Fruit fly (Drosophila melanogaster) whole organism, adult: ENCODE data around the gene CG1582.

Source experiments
- CG11617 ChIP-seq: fragments of 200-800 bp; sonication (Bioruptor generic); optimal IDR thresholded peaks from 2 replicates; lab custom pipeline; 2017; ENCODE audit warnings: mild to moderate bottlenecking, missing biosample characterization, missing genetic modification reagents, missing genetic modification characterization
- CG14711 ChIP-seq: fragments of 200-800 bp; sonication (Bioruptor generic); optimal IDR thresholded peaks from 2 replicates; lab custom pipeline; 2018; ENCODE audit warnings: missing biosample characterization, mild to moderate bottlenecking, missing genetic modification characterization, moderate library complexity
- CG1620 ChIP-seq: fragments of 200-800 bp; sonication (Bioruptor generic); optimal IDR thresholded peaks from 2 replicates; lab custom pipeline; 2016; ENCODE audit warnings: missing biosample characterization, missing genetic modification characterization
- CG33017 ChIP-seq: fragments of 200-800 bp; sonication (Bioruptor generic); optimal IDR thresholded peaks from 2 replicates; lab custom pipeline; 2018; ENCODE audit warnings: missing biosample characterization, mild to moderate bottlenecking, missing genetic modification characterization, moderate library complexity
- CG5204 ChIP-seq: fragments of 200-800 bp; sonication (Bioruptor generic); optimal IDR thresholded peaks from 2 replicates; lab custom pipeline; 2016; ENCODE audit warnings: missing biosample characterization, missing genetic modification characterization
- CG7101 ChIP-seq: fragments of 200-800 bp; sonication (Bioruptor generic); optimal IDR thresholded peaks from 2 replicates; lab custom pipeline; 2018; ENCODE audit warnings: missing biosample characterization, mild to moderate bottlenecking, missing genetic modification characterization, moderate library complexity
- Clk ChIP-seq: fragments of 200-800 bp; sonication (Bioruptor generic); optimal IDR thresholded peaks from 2 replicates; lab custom pipeline; 2017; ENCODE audit warnings: missing biosample characterization, missing genetic modification characterization
- Crg-1 ChIP-seq: fragments of 200-800 bp; sonication (Bioruptor generic); optimal IDR thresholded peaks from 2 replicates; lab custom pipeline; 2016; ENCODE audit warnings: missing biosample characterization, missing genetic modification characterization
- cnc ChIP-seq, 2 experiments: fragments of >200 bp; optimal IDR thresholded peaks; 2 replicates each; lab custom pipeline; 2017
- kay ChIP-seq: fragments of 200-800 bp; sonication (Bioruptor generic); peaks from one replicate; lab custom pipeline; 2016; ENCODE audit warnings: missing biosample characterization, missing genetic modification characterization, borderline replicate concordance
- ovo ChIP-seq: fragments of 200-800 bp; sonication (Bioruptor generic); optimal IDR thresholded peaks from 2 replicates; lab custom pipeline; 2016; ENCODE audit warnings: missing biosample characterization, missing genetic modification characterization
- pad ChIP-seq: fragments of 200-800 bp; sonication (Bioruptor generic); optimal IDR thresholded peaks from 3 replicates; lab custom pipeline; 2017; ENCODE audit warnings: missing biosample characterization, missing genetic modification characterization, mild to moderate bottlenecking, moderate library complexity, missing genetic modification reagents
- toe ChIP-seq: fragments of 200-800 bp; sonication (Bioruptor generic); optimal IDR thresholded peaks from 2 replicates; lab custom pipeline; 2016; ENCODE audit warnings: missing biosample characterization, missing genetic modification characterization

dm6 chrX:10886418-10886817, 12.7 kb downstream of the CG1582 start:
- TF ChIP-seq kay (GFP tag; lab: Kevin White, UChicago) (no peak), CG5204 (GFP tag; lab: Kevin White, UChicago) (no peak), cnc (optimal IDR thresholded peaks at IDR 0.05; lab: Kevin White, UChicago) (no peak), CG33017 (tag; lab: Kevin White, UChicago) (no peak), CG11617 (GFP tag; lab: Kevin White, UChicago) (peak; percentile 43), CG1620 (GFP tag; lab: Kevin White, UChicago) (no peak), Crg-1 (GFP tag; lab: Kevin White, UChicago) (no peak), ovo (GFP tag; lab: Kevin White, UChicago) (no peak), pad (GFP tag; lab: Kevin White, UChicago) (peak; percentile 21), toe (no peak), CG7101 (tag; lab: Kevin White, UChicago) (peak; percentile 42), CG14711 (tag; lab: Kevin White, UChicago) (peak; percentile 30), Clk (GFP tag; lab: Kevin White, UChicago) (no peak)
